Worm (Caenorhabditis elegans) whole organism, late embryonic: ENCODE data around the gene scvp-1.

Experiments used
- K09A11.1 ChIP-seq: sonication (generic microtip); optimal IDR thresholded peaks from 2 replicates; lab custom pipeline; 2017; ENCODE audit warnings: antibody characterized with exemption, mild to moderate bottlenecking, missing genetic modification characterization, missing compliant biosample characterization; ENCODE audit not compliant: insufficient read depth
- ama-1 ChIP-seq: fragments of 150-350 bp; optimal IDR thresholded peaks from 2 replicates; lab custom pipeline; 2014
- ceh-9 ChIP-seq: sonication (generic microtip); optimal IDR thresholded peaks from 2 replicates; lab custom pipeline; 2016; ENCODE audit warnings: mild to moderate bottlenecking, missing genetic modification characterization, inconsistent platforms, missing compliant biosample characterization
- fkh-6 ChIP-seq: sonication (generic microtip); optimal IDR thresholded peaks from 2 replicates; lab custom pipeline; 2016; ENCODE audit warnings: missing genetic modification characterization, missing compliant biosample characterization
- hlh-13 ChIP-seq: fragments of 200-800 bp; sonication (Bioruptor generic); optimal IDR thresholded peaks from 2 replicates; lab custom pipeline; 2018; ENCODE audit warnings: mild to moderate bottlenecking, missing genetic modification characterization, missing compliant biosample characterization
- hlh-30 ChIP-seq: sonication (generic microtip); optimal IDR thresholded peaks from 2 replicates; lab custom pipeline; 2017; ENCODE audit warnings: antibody characterized with exemption, missing genetic modification characterization, missing compliant biosample characterization; ENCODE audit not compliant: insufficient read depth
- hlh-8 ChIP-seq: sonication (generic microtip); optimal IDR thresholded peaks from 2 replicates; lab custom pipeline; 2016; ENCODE audit warnings: missing genotype, missing genetic modification characterization, missing compliant biosample characterization
- nhr-11 ChIP-seq: fragments of 150-350 bp; optimal IDR thresholded peaks from 2 replicates; lab custom pipeline; 2014; ENCODE audit warnings: missing biosample characterization, missing genetic modification characterization
- pha-4 ChIP-seq: fragments of 150-350 bp; optimal IDR thresholded peaks from 2 replicates; lab custom pipeline; 2018; ENCODE audit warnings: missing biosample characterization, missing genetic modification reagents, missing genetic modification characterization
- pqm-1 ChIP-seq: sonication (generic microtip); optimal IDR thresholded peaks from 2 replicates; lab custom pipeline; 2016; ENCODE audit warnings: missing genetic modification characterization, missing compliant biosample characterization
- ref-2 ChIP-seq: sonication (generic microtip); optimal IDR thresholded peaks from 2 replicates; lab custom pipeline; 2016; ENCODE audit warnings: missing genetic modification characterization, missing compliant biosample characterization
- sdc-2 ChIP-seq: sonication (generic microtip); optimal IDR thresholded peaks from 2 replicates; lab custom pipeline; 2016; ENCODE audit warnings: missing genotype, missing genetic modification characterization, missing compliant biosample characterization
- unc-55 ChIP-seq: sonication (generic microtip); optimal IDR thresholded peaks from 2 replicates; lab custom pipeline; 2017; ENCODE audit warnings: missing biosample characterization, missing genetic modification reagents, missing genetic modification characterization
- unc-86 ChIP-seq: sonication (generic microtip); optimal IDR thresholded peaks from 2 replicates; lab custom pipeline; 2016; ENCODE audit warnings: missing genetic modification characterization, missing compliant biosample characterization

DNA sequence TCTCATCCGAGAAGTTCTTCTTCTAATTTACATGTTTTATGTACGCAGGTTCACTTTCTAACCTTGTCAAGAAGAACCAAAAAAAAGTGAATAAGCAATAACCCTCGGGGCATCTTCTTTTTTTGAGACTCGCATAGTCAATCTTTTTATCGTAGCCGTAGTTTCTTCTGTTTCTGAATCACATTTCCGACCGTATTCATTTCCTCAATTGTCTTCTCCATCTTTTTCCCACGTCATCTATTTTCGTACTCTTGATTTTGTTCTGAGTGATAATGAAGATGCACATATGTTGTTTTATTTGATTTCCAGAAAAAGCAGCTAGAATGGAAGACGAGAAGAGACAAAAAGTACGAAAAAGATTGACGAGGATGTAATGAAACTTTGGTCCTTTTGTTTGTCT lies 13.8 kb upstream of the scvp-1 start:
- TF ChIP-seq pha-4 (no peak), ref-2 (tag; lab: Kevin White, UChicago) (no peak), hlh-13 (GFP tag; lab: Kevin White, UChicago) (no peak), ama-1 (lab: Kevin White, UChicago) (no peak), nhr-11 (tag; lab: Kevin White, UChicago) (no peak), hlh-8 (tag; lab: Kevin White, UChicago) (no peak), unc-55 (GFP tag; lab: Kevin White, UChicago) (no peak), sdc-2 (no peak), ceh-9 (tag; lab: Kevin White, UChicago) (no peak), hlh-30 (tag; lab: Kevin White, UChicago) (no peak), fkh-6 (tag; lab: Kevin White, UChicago) (no peak), K09A11.1 (no peak), unc-86 (tag; lab: Kevin White, UChicago) (no peak), pqm-1 (tag; lab: Kevin White, UChicago) (no peak)
